Fruit fly (Drosophila melanogaster): Measurements from ENCODE around the gene Ucp4C.

Ucp4C gene

DNA sequence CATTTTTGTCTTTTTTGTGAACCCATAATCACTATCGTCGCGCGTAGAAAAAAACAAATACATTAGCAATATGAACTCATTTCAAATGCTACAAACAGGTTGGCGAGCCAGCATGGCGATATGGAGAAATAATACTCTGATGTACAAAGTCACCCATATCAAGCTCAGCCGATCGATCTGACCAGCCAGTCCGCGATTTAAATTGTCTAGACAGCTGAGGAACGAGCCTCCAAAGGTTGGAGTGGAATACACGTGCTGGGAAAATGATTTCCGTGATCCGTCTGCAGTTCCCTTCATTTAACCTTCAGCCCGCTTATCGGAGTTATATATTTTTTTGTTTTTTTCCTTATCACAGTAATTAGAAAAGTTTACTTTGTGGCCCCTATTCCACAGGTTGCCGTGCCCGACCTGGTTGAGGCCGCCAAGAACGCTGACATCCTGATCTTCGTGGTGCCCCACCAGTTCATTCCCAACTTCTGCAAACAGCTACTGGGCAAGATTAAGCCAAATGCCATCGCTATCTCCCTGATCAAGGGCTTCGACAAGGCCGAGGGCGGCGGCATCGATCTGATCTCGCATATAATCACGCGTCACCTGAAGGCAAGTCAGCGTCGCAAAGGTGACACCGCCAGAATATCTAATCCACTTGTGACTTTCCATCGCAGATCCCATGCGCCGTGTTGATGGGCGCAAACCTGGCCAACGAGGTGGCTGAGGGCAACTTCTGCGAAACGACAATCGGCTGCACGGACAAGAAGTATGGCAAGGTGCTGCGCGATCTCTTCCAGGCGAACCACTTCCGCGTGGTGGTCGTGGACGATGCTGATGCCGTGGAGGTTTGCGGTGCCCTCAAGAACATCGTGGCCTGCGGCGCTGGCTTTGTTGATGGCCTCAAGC is 22.5 kb upstream of the Ucp4C start (continued):
- TF ChIP-seq CG7928 (GFP tag; optimal IDR thresholded peaks at IDR 0.05) (no peak), CG11398 (GFP tag; optimal IDR thresholded peaks at IDR 0.05) (no peak), fd102C (GFP tag; optimal IDR thresholded peaks at IDR 0.05) (no peak), chif (GFP tag; optimal IDR thresholded peaks at IDR 0.05) (no peak), Fer1 (GFP tag; optimal IDR thresholded peaks at IDR 0.05) (no peak), mirr (GFP tag; optimal IDR thresholded peaks at IDR 0.05) (peak; percentile 44), stwl (tag; optimal IDR thresholded peaks at IDR 0.05) (no peak), run (tag; optimal IDR thresholded peaks at IDR 0.05) (no peak), gsb-n (tag; optimal IDR thresholded peaks at IDR 0.05) (no peak), en (GFP tag; optimal IDR thresholded peaks at IDR 0.05) (no peak), jigr1 (GFP tag; IDR thresholded peaks at IDR 0.05) (no peak), onecut (GFP tag; IDR thresholded peaks at IDR 0.05) (no peak; the same call in 1 of the 2 replicates), nerfin-1 (tag; optimal IDR thresholded peaks at IDR 0.05) (no peak), Pdp1 (GFP tag; optimal IDR thresholded peaks at IDR 0.05) (peak in 1 of 2 experiments; percentile 8), slbo (GFP tag; IDR thresholded peaks at IDR 0.05) (no peak), CG14667 (GFP tag; IDR thresholded peaks at IDR 0.05) (no peak), sna (GFP tag; IDR thresholded peaks at IDR 0.05; ENCODE audit: partially characterized antibody) (no peak), pfk (GFP tag; optimal IDR thresholded peaks at IDR 0.05) (no peak), Taf1 (GFP tag; IDR thresholded peaks at IDR 0.05) (no peak), disco-r (GFP tag; optimal IDR thresholded peaks at IDR 0.05) (no peak), da (GFP tag; optimal IDR thresholded peaks at IDR 0.05) (no peak), sc (optimal IDR thresholded peaks at IDR 0.05) (no peak), sc (GFP tag; optimal IDR thresholded peaks at IDR 0.05) (no peak), CG12769 (tag; optimal IDR thresholded peaks at IDR 0.05) (peak; percentile 81), crol (GFP tag; IDR thresholded peaks at IDR 0.05) (no peak), mam (GFP tag; optimal IDR thresholded peaks at IDR 0.05) (no peak), hkb (optimal IDR thresholded peaks at IDR 0.05) (no peak), hkb (GFP tag; IDR thresholded peaks at IDR 0.05) (no peak), org-1 (GFP tag; optimal IDR thresholded peaks at IDR 0.05) (no peak), grn (GFP tag; optimal IDR thresholded peaks at IDR 0.05) (peak; percentile 88), tio (GFP tag; optimal IDR thresholded peaks at IDR 0.05) (no peak), Drgx (GFP tag; IDR thresholded peaks at IDR 0.05) (no peak), fru (optimal IDR thresholded peaks at IDR 0.05) (no peak), mld (GFP tag; IDR thresholded peaks at IDR 0.05; ENCODE audit: partially characterized antibody) (no peak), NfI (GFP tag; optimal IDR thresholded peaks at IDR 0.05) (no peak), cwo (GFP tag; optimal IDR thresholded peaks at IDR 0.05) (peak; percentile 95), Dp (GFP tag; optimal IDR thresholded peaks at IDR 0.05) (no peak), CG10654 (GFP tag; optimal IDR thresholded peaks at IDR 0.05) (no peak), CG15479 (GFP tag; optimal IDR thresholded peaks at IDR 0.05) (no peak), hbn (GFP tag; IDR thresholded peaks at IDR 0.05; ENCODE audit: partially characterized antibody) (no peak), Meics (GFP tag; optimal IDR thresholded peaks at IDR 0.05) (no peak), Med (GFP tag) (peak; percentile 84), CG15514 (GFP tag; optimal IDR thresholded peaks at IDR 0.05) (no peak), MESR4 (GFP tag; optimal IDR thresholded peaks at IDR 0.05) (no peak), fu2 (GFP tag; optimal IDR thresholded peaks at IDR 0.05) (no peak), CG31224 (GFP tag; IDR thresholded peaks at IDR 0.05) (no peak), Awh (GFP tag; IDR thresholded peaks at IDR 0.05) (no peak), sug (tag; optimal IDR thresholded peaks at IDR 0.05) (peak; percentile 73), CG2129 (GFP tag; IDR thresholded peaks at IDR 0.05; ENCODE audit: partially characterized antibody) (no peak), Vsx1 (GFP tag; optimal IDR thresholded peaks at IDR 0.05) (no peak)
